Worm (Caenorhabditis elegans) whole organism, L4 larva: ENCODE measurements around the gene T28H10.1.

Experiments
- D1046.2 ChIP-seq: fragments of 200-800 bp; sonication (Bioruptor generic); IDR thresholded peaks from 2 replicates; pipeline ENCODE4 v1.3.6; 2022; ENCODE audit warnings: missing genetic modification characterization, missing compliant biosample characterization
- F37D6.2 ChIP-seq: sonication (generic microtip); optimal IDR thresholded peaks from 2 replicates; lab custom pipeline; 2016; ENCODE audit warnings: mild to moderate bottlenecking, missing genetic modification characterization, missing compliant biosample characterization
- F49E8.2 ChIP-seq: sonication (generic microtip); optimal IDR thresholded peaks from 2 replicates; lab custom pipeline; 2016; ENCODE audit warnings: missing compliant biosample characterization, mild to moderate bottlenecking, missing genetic modification characterization, borderline replicate concordance
- Y5F2A.4 ChIP-seq: fragments of 200-800 bp; sonication (Bioruptor generic); optimal IDR thresholded peaks from 2 replicates; lab custom pipeline; 2018; ENCODE audit warnings: mild to moderate bottlenecking, missing genetic modification characterization, missing compliant biosample characterization
- ZK546.5 ChIP-seq, 2 experiments: sonication (generic microtip); optimal IDR thresholded peaks; 2 replicates each; lab custom pipeline; 2017; ENCODE audit warnings: missing biosample characterization in 2 of 2, missing genetic modification characterization in 2 of 2
- aha-1 ChIP-seq: fragments of 150-350 bp; peaks from one replicate; lab custom pipeline; 2014; ENCODE audit warnings: missing biosample characterization, missing genetic modification characterization
- ceh-32 ChIP-seq: sonication (generic microtip); optimal IDR thresholded peaks from 2 replicates; lab custom pipeline; 2016; ENCODE audit warnings: mild to moderate bottlenecking, missing genetic modification characterization, missing compliant biosample characterization; ENCODE audit not compliant: poor library complexity
- daf-16 ChIP-seq, 3 experiments: sonication (generic microtip); optimal IDR thresholded peaks; 2 replicates each; lab custom pipeline; 2016 to 2017; ENCODE audit warnings: missing genetic modification characterization in 3 of 3, missing genetic modification reagents in 3 of 3, mild to moderate bottlenecking in 2 of 3, missing compliant biosample characterization in 2 of 3, missing biosample characterization in 1 of 3, moderate library complexity in 1 of 3
- dmd-6 ChIP-seq: fragments of 200-800 bp; sonication (Bioruptor generic); IDR thresholded peaks from 2 replicates; pipeline ENCODE4 v1.3.6; 2022; ENCODE audit warnings: missing genetic modification reagents, missing genetic modification characterization, missing compliant biosample characterization
- dmd-8 ChIP-seq: fragments of 200-800 bp; sonication (Bioruptor generic); IDR thresholded peaks from 2 replicates; pipeline ENCODE4 v1.3.6; 2022; ENCODE audit warnings: missing genetic modification characterization, missing compliant biosample characterization
- dve-1 ChIP-seq: sonication (generic microtip); optimal IDR thresholded peaks from 2 replicates; lab custom pipeline; 2017; ENCODE audit warnings: antibody characterized with exemption, mild to moderate bottlenecking, missing genetic modification characterization, missing compliant biosample characterization; ENCODE audit not compliant: insufficient read depth
- fkh-10 ChIP-seq: fragments of 150-350 bp; optimal IDR thresholded peaks from 2 replicates; lab custom pipeline; 2014; ENCODE audit warnings: missing biosample characterization, missing genetic modification reagents, missing genetic modification characterization
- fos-1 ChIP-seq: fragments of 150-350 bp; optimal IDR thresholded peaks from 2 replicates; lab custom pipeline; 2014; ENCODE audit warnings: missing biosample characterization, missing genetic modification characterization
- hif-1 ChIP-seq, 2 experiments: sonication (generic microtip); optimal IDR thresholded peaks; 2 replicates each; lab custom pipeline; 2016 to 2017; ENCODE audit warnings: missing compliant biosample characterization in 2 of 2, missing genetic modification characterization in 2 of 2, missing genetic modification reagents in 2 of 2, missing genotype in 2 of 2, mild to moderate bottlenecking in 1 of 2
- hlh-11 ChIP-seq: fragments of 200-800 bp; sonication (Bioruptor generic); optimal IDR thresholded peaks from 2 replicates; lab custom pipeline; 2018; ENCODE audit warnings: mild to moderate bottlenecking, missing genetic modification characterization, missing compliant biosample characterization
- hlh-30 ChIP-seq: sonication (generic microtip); optimal IDR thresholded peaks from 2 replicates; lab custom pipeline; 2017; ENCODE audit warnings: antibody characterized with exemption, mild to moderate bottlenecking, missing genetic modification characterization, missing compliant biosample characterization; ENCODE audit not compliant: insufficient read depth
- hmg-1.1 ChIP-seq: fragments of 200-800 bp; sonication (Bioruptor generic); IDR thresholded peaks from 2 replicates; pipeline ENCODE4 v1.3.6; 2022; ENCODE audit warnings: missing genetic modification reagents, missing genetic modification characterization, missing compliant biosample characterization
- lin-13 ChIP-seq: fragments of 150-350 bp; optimal IDR thresholded peaks from 2 replicates; lab custom pipeline; 2014; ENCODE audit warnings: missing biosample characterization, missing genetic modification reagents, missing genetic modification characterization
- lin-38 ChIP-seq: fragments of 200-800 bp; sonication (Bioruptor generic); IDR thresholded peaks from 2 replicates; pipeline ENCODE4 v1.3.6; 2022; ENCODE audit warnings: missing genetic modification reagents, missing genetic modification characterization, missing compliant biosample characterization
- lsy-2 ChIP-seq, 2 experiments: fragments of 150-350 bp in 1 of 2; sonication (generic microtip) in 1 of 2; optimal IDR thresholded peaks; 2 replicates each; lab custom pipeline; 2014 to 2017; ENCODE audit warnings: missing biosample characterization in 2 of 2, missing genetic modification characterization in 2 of 2
- mep-1 ChIP-seq: fragments of 150-350 bp; sonication (generic microtip); optimal IDR thresholded peaks from 3 replicates; lab custom pipeline; 2014; ENCODE audit warnings: missing biosample characterization, missing genetic modification characterization
- mxl-3 ChIP-seq: fragments of 200-800 bp; sonication (Bioruptor generic); optimal IDR thresholded peaks from 2 replicates; lab custom pipeline; 2018; ENCODE audit warnings: mild to moderate bottlenecking, missing genetic modification characterization, missing compliant biosample characterization
- nhr-11 ChIP-seq: fragments of 150-350 bp; optimal IDR thresholded peaks from 2 replicates; lab custom pipeline; 2014; ENCODE audit warnings: missing biosample characterization, missing genetic modification characterization
- nhr-237 ChIP-seq: sonication (generic microtip); optimal IDR thresholded peaks from 2 replicates; lab custom pipeline; 2017; ENCODE audit warnings: missing biosample characterization, missing genetic modification characterization
- nhr-25 ChIP-seq: sonication (generic microtip); optimal IDR thresholded peaks from 2 replicates; lab custom pipeline; 2017; ENCODE audit warnings: missing genetic modification characterization, mild to moderate bottlenecking, missing compliant biosample characterization, antibody characterized with exemption, moderate library complexity, borderline replicate concordance; ENCODE audit not compliant: insufficient read depth
- nhr-28 ChIP-seq: fragments of 150-350 bp; optimal IDR thresholded peaks from 2 replicates; lab custom pipeline; 2014; ENCODE audit warnings: missing biosample characterization, missing genetic modification characterization
- nhr-48 ChIP-seq: sonication (generic microtip); optimal IDR thresholded peaks from 2 replicates; lab custom pipeline; 2016; ENCODE audit warnings: mild to moderate bottlenecking, missing genetic modification characterization, missing compliant biosample characterization
- nhr-76 ChIP-seq: fragments of 150-350 bp; optimal IDR thresholded peaks from 2 replicates; lab custom pipeline; 2014; ENCODE audit warnings: missing biosample characterization, missing genetic modification characterization
- pqm-1 ChIP-seq: sonication (generic microtip); optimal IDR thresholded peaks from 2 replicates; lab custom pipeline; 2017; ENCODE audit warnings: missing biosample characterization, missing genetic modification characterization
- skn-1 ChIP-seq: fragments of 150-350 bp; optimal IDR thresholded peaks from 2 replicates; lab custom pipeline; 2014; ENCODE audit warnings: missing biosample characterization, missing genetic modification characterization
- snpc-4 ChIP-seq: fragments of 150-350 bp; optimal IDR thresholded peaks from 2 replicates; lab custom pipeline; 2014; ENCODE audit warnings: missing biosample characterization, missing genetic modification characterization
- spr-1 ChIP-seq: sonication (generic microtip); optimal IDR thresholded peaks from 2 replicates; lab custom pipeline; 2016; ENCODE audit warnings: mild to moderate bottlenecking, missing genetic modification characterization, missing compliant biosample characterization
- tra-1 ChIP-seq: fragments of 200-800 bp; sonication (Bioruptor generic); IDR thresholded peaks from 2 replicates; pipeline ENCODE4 v1.3.6; 2022; ENCODE audit warnings: missing genetic modification reagents, missing genetic modification characterization, missing compliant biosample characterization
- unc-39 ChIP-seq: sonication (generic microtip); optimal IDR thresholded peaks from 2 replicates; lab custom pipeline; 2017; ENCODE audit warnings: missing biosample characterization, missing genetic modification characterization
- unc-62 ChIP-seq, 3 experiments: fragments of 150-350 bp in 1 of 3; sonication (generic microtip); optimal IDR thresholded peaks in 2 of 3; peaks in 1 of 3; 1 replicate in 1 of 3; 2 replicates in 2 of 3; lab custom pipeline; 2014 to 2017; ENCODE audit warnings: missing biosample characterization in 3 of 3, missing genetic modification characterization in 3 of 3, missing genetic modification reagents in 3 of 3, missing genotype in 1 of 3
- ztf-11 ChIP-seq: fragments of 150-350 bp; optimal IDR thresholded peaks from 2 replicates; lab custom pipeline; 2014; ENCODE audit warnings: missing biosample characterization, missing genetic modification characterization

T28H10.1 gene

DNA sequence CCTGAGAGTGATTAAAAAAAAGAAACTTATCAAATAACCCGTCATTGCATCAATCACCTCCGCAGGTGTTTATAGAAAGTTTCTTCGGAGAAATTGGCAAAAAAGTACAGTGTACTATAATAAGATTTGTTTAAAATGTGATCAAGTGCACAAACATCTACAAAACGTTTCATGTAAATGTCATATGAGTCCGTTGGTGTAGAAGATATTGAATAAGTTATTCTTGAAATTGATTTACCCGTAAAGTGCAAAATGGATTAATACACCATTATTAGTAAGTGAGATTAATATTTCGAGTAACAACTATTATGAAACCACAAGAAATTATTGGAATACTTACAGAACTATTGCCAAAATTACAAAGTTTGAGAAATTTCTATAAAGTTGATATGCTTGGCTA is 27.5 kb downstream of the T28H10.1 start:
- no peak for TF ChIP-seq snpc-4
- TF ChIP-seq nhr-48 (tag; lab: Kevin White, UChicago): peak; percentile 26
- peak; percentile 42 for TF ChIP-seq nhr-11
- TF ChIP-seq F37D6.2 (tag; lab: Kevin White, UChicago): no peak
- no peak for TF ChIP-seq ztf-11 (tag; lab: Kevin White, UChicago)
- TF ChIP-seq unc-39 (tag; lab: Kevin White, UChicago): no peak

DNA sequence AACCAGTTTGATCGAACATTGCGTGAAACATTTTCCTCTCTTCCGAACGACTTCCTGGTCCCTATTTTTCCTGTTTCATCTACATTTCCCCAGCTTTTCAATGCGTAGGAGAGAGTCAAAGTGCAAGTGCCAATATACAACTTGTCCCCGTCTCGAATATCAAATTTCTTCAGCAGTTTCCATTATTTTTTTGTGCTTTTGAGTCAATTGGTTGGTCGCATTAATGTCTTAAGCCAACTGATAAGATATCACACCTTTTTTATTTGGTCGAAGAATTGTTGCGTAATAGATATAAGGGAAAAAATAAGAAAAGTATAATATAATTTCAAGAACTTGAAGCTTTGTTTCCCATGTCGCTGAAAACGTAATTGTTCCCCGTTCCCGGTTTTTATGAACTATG is 28.8 kb downstream of the T28H10.1 start:
- TF ChIP-seq tra-1 (GFP tag; lab: Robert Waterston, UW) (no peak), hlh-11 (tag; lab: Kevin White, UChicago) (peak; percentile 10), aha-1 (tag; lab: Kevin White, UChicago) (peak; percentile 75), ceh-32 (tag; lab: Kevin White, UChicago) (no peak), F49E8.2 (tag; lab: Kevin White, UChicago) (no peak), pqm-1 (peak; percentile 42), nhr-28 (tag; lab: Kevin White, UChicago) (peak; percentile 14), daf-16 (GFP tag; optimal IDR thresholded peaks at IDR 0.05; lab: Kevin White, UChicago) (no peak), daf-16 (tag; optimal IDR thresholded peaks at IDR 0.05; lab: Kevin White, UChicago) (peak; percentile 54), unc-62 (GFP tag; optimal IDR thresholded peaks at IDR 0.05 in 1 of 2; lab: Kevin White, UChicago) (no peak), unc-62 (tag; optimal IDR thresholded peaks at IDR 0.05; lab: Kevin White, UChicago) (no peak), dve-1 (peak; percentile 19), dmd-6 (GFP tag; lab: Robert Waterston, UW) (peak; percentile 45; the same call in 1 of the 2 replicates)

ce11 chrV:12533635-12534150 is 30.1 kb downstream of the T28H10.1 start:
- TF ChIP-seq lin-38 (no peak), Y5F2A.4 (GFP tag; lab: Kevin White, UChicago) (no peak), nhr-25 (peak; percentile 72), dmd-8 (GFP tag; lab: Robert Waterston, UW) (no peak), hmg-1.1 (GFP tag; lab: Robert Waterston, UW) (no peak), nhr-237 (tag; lab: Kevin White, UChicago) (no peak), hlh-11 (tag; lab: Kevin White, UChicago) (peak; percentile 56), unc-39 (tag; lab: Kevin White, UChicago) (no peak), mep-1 (tag; lab: Kevin White, UChicago) (peak; percentile 3), unc-62 (GFP tag; optimal IDR thresholded peaks at IDR 0.05 in 1 of 2; lab: Kevin White, UChicago) (peak in 1 of 2 experiments; percentile 98), unc-62 (tag; optimal IDR thresholded peaks at IDR 0.05; lab: Kevin White, UChicago) (no peak), fkh-10 (GFP tag; lab: Kevin White, UChicago) (no peak), fos-1 (no peak), mxl-3 (GFP tag; lab: Kevin White, UChicago) (no peak), hif-1 (tag; optimal IDR thresholded peaks at IDR 0.05; lab: Kevin White, UChicago) (no peak), ZK546.5 (tag; optimal IDR thresholded peaks at IDR 0.05; lab: Kevin White, UChicago) (no peak), D1046.2 (GFP tag; lab: Robert Waterston, UW) (no peak), hlh-30 (tag; lab: Kevin White, UChicago) (no peak), spr-1 (tag; lab: Kevin White, UChicago) (no peak), nhr-76 (no peak), skn-1 (no peak), lsy-2 (tag; optimal IDR thresholded peaks at IDR 0.05; lab: Kevin White, UChicago) (peak in 1 of 2 experiments; percentile 46), lin-13 (GFP tag; lab: Kevin White, UChicago) (no peak), nhr-48 (tag; lab: Kevin White, UChicago) (peak; percentile 68), dmd-6 (GFP tag; lab: Robert Waterston, UW) (peak; percentile 49; the same call in 1 of the 2 replicates)
